Worm (Caenorhabditis elegans) whole organism, L1 larva: ENCODE results near the gene T26C12.2.
A peak's percentile ranks its signal among the peaks of the same experiment; 100 is the strongest.

Experiments
- aly-2 ChIP-seq: fragments of 150-350 bp; optimal IDR thresholded peaks from 2 replicates; lab custom pipeline; 2014; ENCODE audit warnings: missing biosample characterization, missing genetic modification characterization
- ceh-8 ChIP-seq: fragments of 200-800 bp; sonication (Bioruptor generic); optimal IDR thresholded peaks from 2 replicates; lab custom pipeline; 2018; ENCODE audit warnings: mild to moderate bottlenecking, missing genetic modification characterization, moderate library complexity, missing compliant biosample characterization
- ceh-88 ChIP-seq: fragments of 200-800 bp; sonication (Bioruptor generic); IDR thresholded peaks from 2 replicates; pipeline ENCODE4 v1.3.6; 2022; ENCODE audit warnings: missing genetic modification characterization, missing compliant biosample characterization
- dpl-1 ChIP-seq, 3 experiments: fragments of 150-350 bp in 2 of 3; sonication (generic microtip) in 1 of 3; optimal IDR thresholded peaks; 2 replicates each; lab custom pipeline; 2014 to 2017; ENCODE audit warnings: missing biosample characterization in 3 of 3, missing genetic modification characterization in 3 of 3, missing genetic modification reagents in 3 of 3
- egl-27 ChIP-seq, 2 experiments: fragments of 150-350 bp in 1 of 2; sonication (generic microtip); optimal IDR thresholded peaks; 3 replicates each; lab custom pipeline; 2017 to 2018; ENCODE audit warnings: missing biosample characterization in 2 of 2, missing genetic modification characterization in 2 of 2, missing genetic modification reagents in 2 of 2
- nhr-77 ChIP-seq: fragments of 150-350 bp; optimal IDR thresholded peaks from 2 replicates; lab custom pipeline; 2014; ENCODE audit warnings: missing biosample characterization, missing genetic modification characterization
- pag-3 ChIP-seq: sonication (generic microtip); optimal IDR thresholded peaks from 2 replicates; lab custom pipeline; 2017; ENCODE audit warnings: missing genetic modification characterization, mild to moderate bottlenecking, missing compliant biosample characterization, antibody characterized with exemption, borderline replicate concordance; ENCODE audit not compliant: insufficient read depth
- pax-3 ChIP-seq: fragments of 200-800 bp; sonication (Bioruptor generic); optimal IDR thresholded peaks from 2 replicates; lab custom pipeline; 2018; ENCODE audit warnings: mild to moderate bottlenecking, missing genetic modification characterization, moderate library complexity, missing compliant biosample characterization
- rnt-1 ChIP-seq: sonication (generic microtip); optimal IDR thresholded peaks from 2 replicates; lab custom pipeline; 2016; ENCODE audit warnings: mild to moderate bottlenecking, missing genetic modification characterization, moderate library complexity, missing compliant biosample characterization
- snpc-4 ChIP-seq: fragments of 150-350 bp; optimal IDR thresholded peaks from 2 replicates; lab custom pipeline; 2014; ENCODE audit warnings: missing biosample characterization, missing genetic modification characterization
- swsn-7 ChIP-seq: sonication (generic microtip); optimal IDR thresholded peaks from 2 replicates; lab custom pipeline; 2016; ENCODE audit warnings: missing genetic modification characterization, missing compliant biosample characterization
- ztf-11 ChIP-seq, 2 experiments: sonication (generic microtip); optimal IDR thresholded peaks; 2 replicates each; lab custom pipeline; 2016 to 2017; ENCODE audit warnings: missing genetic modification characterization in 2 of 2, missing biosample characterization in 1 of 2, missing compliant biosample characterization in 1 of 2

ce11 chrIV:3231644-3232043, 33.9 kb downstream of the T26C12.2 start:
- TF ChIP-seq egl-27 (tag; optimal IDR thresholded peaks at IDR 0.05; lab: Kevin White, UChicago) (no peak), snpc-4 (tag; lab: Kevin White, UChicago) (no peak), rnt-1 (peak; percentile 60), pag-3 (tag; lab: Kevin White, UChicago) (no peak), ztf-11 (tag; optimal IDR thresholded peaks at IDR 0.05; lab: Kevin White, UChicago) (no peak), swsn-7 (tag; lab: Kevin White, UChicago) (no peak), ceh-8 (GFP tag; lab: Kevin White, UChicago) (no peak), nhr-77 (tag; lab: Kevin White, UChicago) (no peak), pax-3 (tag; lab: Kevin White, UChicago) (no peak), dpl-1 (GFP tag; optimal IDR thresholded peaks at IDR 0.05; lab: Kevin White, UChicago) (no peak), ceh-88 (GFP tag; lab: Robert Waterston, UW) (no peak), aly-2 (tag; lab: Kevin White, UChicago) (no peak)
